Worm (Caenorhabditis elegans) whole organism, L1 larva: ENCODE measurements around the gene Y38F1A.8.

Experiments used
- blmp-1 ChIP-seq: fragments of 150-350 bp; optimal IDR thresholded peaks from 2 replicates; lab custom pipeline; 2014; ENCODE audit warnings: missing biosample characterization, missing genetic modification characterization
- snpc-4 ChIP-seq: fragments of 150-350 bp; optimal IDR thresholded peaks from 2 replicates; lab custom pipeline; 2014; ENCODE audit warnings: missing biosample characterization, missing genetic modification characterization

The Y38F1A.8 gene

DNA sequence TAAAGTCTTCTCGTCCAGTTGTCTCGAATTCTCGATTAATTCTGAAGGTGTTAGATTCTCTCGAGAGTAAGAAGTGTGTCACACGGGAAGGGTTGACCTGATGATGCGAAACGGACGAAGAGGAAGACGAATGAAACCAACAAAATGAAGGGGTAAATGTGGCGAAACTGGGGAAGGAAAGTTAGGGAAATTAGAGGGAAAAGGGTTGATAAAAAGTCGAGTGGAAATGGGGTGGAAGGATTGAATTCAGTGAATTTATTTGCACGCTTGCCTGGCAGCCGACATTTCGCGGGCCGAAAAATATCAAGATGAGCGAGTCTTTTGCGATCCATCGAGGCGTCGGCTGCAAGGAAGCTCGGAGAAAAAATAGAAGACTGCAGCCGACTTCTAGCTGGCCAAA lies 52.5 kb downstream of the Y38F1A.8 start, which contains the start of gene F58G1.7:
TSS of gene F58G1.7 (minus strand) at position 101 of the 400 bp plus-strand sequence.
- TF ChIP-seq blmp-1 = peak; percentile 50
- no peak for TF ChIP-seq snpc-4
